Worm (Caenorhabditis elegans): ENCODE results near the gene T05A7.12.

T05A7.12 gene

ce11 chrII:4701482-4702119 lies 38.5 kb upstream of the T05A7.12 start, which contains the start of gene unc-85 (continued):
- peak; percentile 79 for TF ChIP-seq madf-9 (GFP tag; conservative IDR thresholded peaks at IDR 0.05)
- peak; percentile 23; the same call in 1 of the 2 replicates for TF ChIP-seq php-3 (GFP tag; IDR thresholded peaks at IDR 0.05)
- TF ChIP-seq hlh-30 (tag; optimal IDR thresholded peaks at IDR 0.05; ENCODE audit: insufficient read depth): peak; percentile 44
- TF ChIP-seq lin-15B (tag; optimal IDR thresholded peaks at IDR 0.05): peak; percentile 67
- TF ChIP-seq tra-1 (GFP tag; IDR thresholded peaks at IDR 0.05): peak; percentile 91
- peak; percentile 49 for TF ChIP-seq F37D6.2 (tag; optimal IDR thresholded peaks at IDR 0.05)
- peak; percentile 15 for TF ChIP-seq nhr-28 (tag; optimal IDR thresholded peaks at IDR 0.05)
- TF ChIP-seq F49E8.2 (tag; optimal IDR thresholded peaks at IDR 0.05; ENCODE audit: borderline replicate concordance): peak; percentile 60
- TF ChIP-seq hmg-1.1 (GFP tag; IDR thresholded peaks at IDR 0.05): peak; percentile 93
- peak; percentile 94 for TF ChIP-seq vab-7 (GFP tag; IDR thresholded peaks at IDR 0.05)
- TF ChIP-seq mxl-2 (GFP tag; conservative IDR thresholded peaks at IDR 0.05): peak; percentile 83
- peak; percentile 71 to 83 for TF ChIP-seq lsy-2 (tag; optimal IDR thresholded peaks at IDR 0.05)
- peak; percentile 90 for TF ChIP-seq ceh-44 (GFP tag; IDR thresholded peaks at IDR 0.05)
- peak; percentile 56 for TF ChIP-seq dve-1 (tag; optimal IDR thresholded peaks at IDR 0.05; ENCODE audit: insufficient read depth)
- TF ChIP-seq nhr-102 (tag; optimal IDR thresholded peaks at IDR 0.05): peak; percentile 81
- TF ChIP-seq T26A8.4 (GFP tag; IDR thresholded peaks at IDR 0.05): peak; percentile 92
- TF ChIP-seq D1046.2 (GFP tag; IDR thresholded peaks at IDR 0.05): peak; percentile 96

ce11 chrII:4698266-4698771 lies 35.2 kb upstream of the T05A7.12 start, which contains the start of the genes rpn-5 and scc-1:
TSS of gene rpn-5 (minus strand) at chrII:4698427.
TSS of gene scc-1 (plus strand) at chrII:4698721.
- no peak for TF ChIP-seq spr-3 (GFP tag; optimal IDR thresholded peaks at IDR 0.05)
- no peak for TF ChIP-seq hmg-1.1 (GFP tag; IDR thresholded peaks at IDR 0.05)
- TF ChIP-seq php-3 (GFP tag; IDR thresholded peaks at IDR 0.05): no peak
- no peak for TF ChIP-seq tag-97 (GFP tag; IDR thresholded peaks at IDR 0.05)
- TF ChIP-seq F10B5.3 (tag; optimal IDR thresholded peaks at IDR 0.05): no peak
- TF ChIP-seq mdt-29 (GFP tag; IDR thresholded peaks at IDR 0.05): no peak
- TF ChIP-seq snpc-1.2 (GFP tag; IDR thresholded peaks at IDR 0.05): no peak
- no peak for TF ChIP-seq zfp-3 (GFP tag; conservative IDR thresholded peaks at IDR 0.05)
- TF ChIP-seq daf-19 (GFP tag; conservative IDR thresholded peaks at IDR 0.05): no peak
- TF ChIP-seq ZK546.5 (tag; optimal IDR thresholded peaks at IDR 0.05): peak in 1 of 2 experiments; percentile 36
- TF ChIP-seq hlh-11 (tag; optimal IDR thresholded peaks at IDR 0.05): peak; percentile 50
- peak; percentile 94 to 99 for TF ChIP-seq lsy-2 (tag; optimal IDR thresholded peaks at IDR 0.05)
- TF ChIP-seq set-16 (GFP tag; IDR thresholded peaks at IDR 0.05): no peak
- TF ChIP-seq hlh-30 (tag; optimal IDR thresholded peaks at IDR 0.05; ENCODE audit: insufficient read depth): peak; percentile 63
- TF ChIP-seq mxl-3 (GFP tag; optimal IDR thresholded peaks at IDR 0.05): no peak
- TF ChIP-seq lin-38 (GFP tag; IDR thresholded peaks at IDR 0.05): peak; percentile 71
- TF ChIP-seq mxl-2 (GFP tag; conservative IDR thresholded peaks at IDR 0.05): no peak
- peak; percentile 54 for TF ChIP-seq nhr-11 (tag; optimal IDR thresholded peaks at IDR 0.05)
- peak; percentile 46 for TF ChIP-seq lin-13 (GFP tag; optimal IDR thresholded peaks at IDR 0.05)
- TF ChIP-seq Y48G9A.11 (GFP tag; IDR thresholded peaks at IDR 0.05): no peak
- no peak for TF ChIP-seq tra-1 (GFP tag; IDR thresholded peaks at IDR 0.05)
- TF ChIP-seq rbr-2 (tag; optimal IDR thresholded peaks at IDR 0.05): peak; percentile 33
- TF ChIP-seq jun-1 (tag; optimal IDR thresholded peaks at IDR 0.05): no peak
- TF ChIP-seq F44E2.7 (GFP tag; IDR thresholded peaks at IDR 0.05): no peak
- no peak for TF ChIP-seq skn-1 (tag; optimal IDR thresholded peaks at IDR 0.05)
- TF ChIP-seq aha-1 (tag): no peak
- TF ChIP-seq nhr-6 (tag; optimal IDR thresholded peaks at IDR 0.05): peak; percentile 53
- peak in 1 of 2 experiments; percentile 22 for TF ChIP-seq hif-1 (tag; optimal IDR thresholded peaks at IDR 0.05)
- TF ChIP-seq D1046.2 (GFP tag; IDR thresholded peaks at IDR 0.05): peak; percentile 98
- peak; percentile 48 for TF ChIP-seq dve-1 (tag; optimal IDR thresholded peaks at IDR 0.05; ENCODE audit: insufficient read depth)
- no peak for TF ChIP-seq Y75B8A.6 (GFP tag; IDR thresholded peaks at IDR 0.05)
- no peak for TF ChIP-seq T26A8.4 (GFP tag; IDR thresholded peaks at IDR 0.05)
- TF ChIP-seq daf-16 (GFP tag; optimal IDR thresholded peaks at IDR 0.05): no peak
- peak; percentile 62 for TF ChIP-seq daf-16 (tag; optimal IDR thresholded peaks at IDR 0.05)
- TF ChIP-seq nhr-25 (tag; optimal IDR thresholded peaks at IDR 0.05; ENCODE audit: borderline replicate concordance, insufficient read depth): peak; percentile 27
- peak; percentile 31 for TF ChIP-seq nhr-28 (tag; optimal IDR thresholded peaks at IDR 0.05)
- TF ChIP-seq mep-1 (tag; optimal IDR thresholded peaks at IDR 0.05): peak; percentile 67
- TF ChIP-seq aly-2 (tag; optimal IDR thresholded peaks at IDR 0.05): no peak
